Worm (Caenorhabditis elegans) whole organism, early embryonic: ENCODE data around the gene col-163.

Experiments
- B0310.2 ChIP-seq: sonication (generic microtip); optimal IDR thresholded peaks from 2 replicates; lab custom pipeline; 2016; ENCODE audit warnings: mild to moderate bottlenecking, missing genetic modification characterization, missing compliant biosample characterization
- F13C5.2 ChIP-seq: sonication (generic microtip); optimal IDR thresholded peaks from 2 replicates; lab custom pipeline; 2017; ENCODE audit warnings: mild to moderate bottlenecking, missing genetic modification characterization, inconsistent platforms, missing compliant biosample characterization
- aly-1 ChIP-seq: sonication (generic microtip); optimal IDR thresholded peaks from 2 replicates; lab custom pipeline; 2016; ENCODE audit warnings: missing genetic modification characterization, missing compliant biosample characterization
- ama-1 ChIP-seq: fragments of 150-350 bp; optimal IDR thresholded peaks from 2 replicates; lab custom pipeline; 2014
- ceh-13 ChIP-seq: fragments of 200-800 bp; sonication (Bioruptor generic); optimal IDR thresholded peaks from 2 replicates; lab custom pipeline; 2018; ENCODE audit warnings: mild to moderate bottlenecking, missing genetic modification characterization, missing compliant biosample characterization
- ceh-36 ChIP-seq: sonication (generic microtip); optimal IDR thresholded peaks from 2 replicates; lab custom pipeline; 2016; ENCODE audit warnings: missing genetic modification characterization, inconsistent platforms, missing compliant biosample characterization
- ets-7 ChIP-seq: sonication (generic microtip); optimal IDR thresholded peaks from 2 replicates; lab custom pipeline; 2016; ENCODE audit warnings: missing genotype, missing genetic modification characterization, missing compliant biosample characterization
- flt-1 ChIP-seq: fragments of 200-800 bp; sonication (Bioruptor generic); IDR thresholded peaks from 2 replicates; pipeline ENCODE4 v1.3.6; 2022; ENCODE audit warnings: missing genetic modification characterization, missing compliant biosample characterization
- hmbx-1 ChIP-seq: sonication (generic microtip); optimal IDR thresholded peaks from 2 replicates; lab custom pipeline; 2016; ENCODE audit warnings: mild to moderate bottlenecking, missing genetic modification characterization, missing compliant biosample characterization
- hmg-4 ChIP-seq: fragments of 200-800 bp; sonication (Bioruptor generic); optimal IDR thresholded peaks from 2 replicates; lab custom pipeline; 2018; ENCODE audit warnings: mild to moderate bottlenecking, missing genetic modification characterization, missing compliant biosample characterization
- hnd-1 ChIP-seq: sonication (generic microtip); optimal IDR thresholded peaks from 2 replicates; lab custom pipeline; 2016; ENCODE audit warnings: missing genetic modification characterization, missing compliant biosample characterization
- pes-1 ChIP-seq: fragments of 200-800 bp; sonication (Bioruptor generic); IDR thresholded peaks from 2 replicates; pipeline ENCODE4 v1.3.6; 2022; ENCODE audit warnings: missing genetic modification reagents, missing genetic modification characterization, missing compliant biosample characterization
- scrt-1 ChIP-seq: fragments of 200-800 bp; sonication (Bioruptor generic); IDR thresholded peaks from 2 replicates; pipeline ENCODE4 v1.3.6; 2022; ENCODE audit warnings: missing genetic modification characterization, missing compliant biosample characterization
- sea-1 ChIP-seq: fragments of 200-800 bp; sonication (Bioruptor generic); conservative IDR thresholded peaks from 2 replicates; pipeline ENCODE4 v1.3.6; 2022; ENCODE audit warnings: missing genetic modification characterization, missing compliant biosample characterization
- tbx-11 ChIP-seq: fragments of 200-800 bp; sonication (Bioruptor generic); IDR thresholded peaks from 2 replicates; pipeline ENCODE4 v1.3.6; 2022; ENCODE audit warnings: missing genetic modification characterization, missing compliant biosample characterization
- tbx-37 ChIP-seq: fragments of 200-800 bp; sonication (Bioruptor generic); conservative IDR thresholded peaks from 2 replicates; pipeline ENCODE4 v1.3.6; 2022; ENCODE audit warnings: missing genetic modification reagents, missing genetic modification characterization, missing compliant biosample characterization
- tra-4 ChIP-seq: sonication (generic microtip); optimal IDR thresholded peaks from 2 replicates; lab custom pipeline; 2017; ENCODE audit warnings: missing genetic modification characterization, missing compliant biosample characterization

col-163 gene

DNA sequence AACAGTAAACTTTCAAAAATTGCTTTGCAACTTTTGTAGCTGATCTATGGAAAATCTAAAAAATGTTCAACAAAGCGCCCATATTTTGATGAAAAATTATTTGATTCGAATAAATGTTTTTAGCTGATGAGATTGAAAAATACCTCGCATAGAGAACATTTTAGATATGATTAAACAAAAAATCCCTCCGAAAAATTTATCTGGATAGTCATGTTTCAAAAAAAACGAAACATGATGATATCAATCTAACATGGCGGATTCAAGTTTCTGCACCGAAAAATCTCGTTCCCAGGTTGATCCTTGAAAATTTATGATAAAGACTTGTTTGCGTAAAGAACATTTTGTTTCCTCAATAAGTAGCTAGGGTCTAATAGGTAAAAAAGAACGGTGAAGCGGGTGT, 8.8 kb downstream of the col-163 start, which contains the start of gene ttr-12:
Gene ttr-12, minus strand, starts transcription at position 101 of the 400 bp plus-strand sequence.
- TF ChIP-seq tra-4 (tag; lab: Kevin White, UChicago) (no peak), ama-1 (lab: Kevin White, UChicago) (no peak), B0310.2 (no peak), sea-1 (GFP tag; lab: Robert Waterston, UW) (no peak), F13C5.2 (no peak), tbx-37 (GFP tag; lab: Robert Waterston, UW) (no peak), ceh-36 (tag; lab: Kevin White, UChicago) (no peak), hnd-1 (tag; lab: Kevin White, UChicago) (no peak)

DNA sequence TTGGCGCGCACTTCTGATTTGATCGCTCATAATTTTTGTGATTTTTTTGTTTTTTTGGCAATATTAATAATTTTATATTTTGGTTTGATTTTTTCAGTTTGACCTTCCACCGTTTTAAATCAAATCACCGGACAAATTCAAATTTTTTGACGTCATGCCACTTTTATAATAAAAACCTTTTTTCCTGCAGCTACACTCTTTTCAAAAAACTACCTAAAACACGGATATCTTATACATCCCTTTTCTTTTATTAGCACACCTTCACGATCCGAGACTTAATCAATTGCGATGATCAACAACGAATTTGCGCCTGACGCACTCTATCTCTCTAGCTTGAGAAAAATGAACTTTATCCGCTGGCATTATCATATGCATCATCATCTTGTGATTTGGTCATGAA, 9.6 kb downstream of the col-163 start, which contains the start of gene grd-2:
Gene grd-2, plus strand, starts transcription at position 301 of the 400 bp plus-strand sequence.
- TF ChIP-seq ets-7 (no peak), hmbx-1 (tag; lab: Kevin White, UChicago) (no peak), F13C5.2 (no peak), tbx-37 (GFP tag; lab: Robert Waterston, UW) (no peak), tbx-11 (GFP tag; lab: Robert Waterston, UW) (no peak), ama-1 (lab: Kevin White, UChicago) (no peak), hnd-1 (tag; lab: Kevin White, UChicago) (no peak), hmg-4 (GFP tag; lab: Kevin White, UChicago) (no peak), B0310.2 (no peak), ceh-36 (tag; lab: Kevin White, UChicago) (no peak), ceh-13 (no peak), sea-1 (GFP tag; lab: Robert Waterston, UW) (no peak), pes-1 (GFP tag; lab: Robert Waterston, UW) (no peak), aly-1 (tag; lab: Kevin White, UChicago) (no peak), tra-4 (tag; lab: Kevin White, UChicago) (no peak), flt-1 (GFP tag; lab: Robert Waterston, UW) (no peak), scrt-1 (GFP tag; lab: Robert Waterston, UW) (no peak)

DNA sequence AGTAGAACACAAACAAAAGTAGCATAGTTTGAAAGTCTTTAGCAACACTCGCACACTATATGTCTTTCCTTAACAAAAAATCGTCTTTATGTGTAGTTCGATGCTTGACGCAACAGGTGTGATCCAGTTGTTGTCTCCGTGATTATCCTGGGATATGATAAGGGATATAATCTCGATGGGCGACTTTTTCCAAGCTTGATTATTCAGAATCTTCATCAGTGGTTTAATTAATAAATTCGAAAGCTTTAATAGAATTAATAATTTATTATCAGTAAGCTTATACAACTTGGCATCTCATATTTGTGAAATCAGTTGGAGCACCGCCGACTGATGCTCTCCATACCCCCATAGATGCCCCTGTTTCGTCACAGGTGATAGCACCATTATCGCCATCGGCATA, 18.7 kb downstream of the col-163 start, which contains the start of gene F46B3.7:
Gene F46B3.7, minus strand, starts transcription at position 101 of the 400 bp plus-strand sequence.
- TF ChIP-seq hmg-4 (GFP tag; lab: Kevin White, UChicago) (no peak), ets-7 (no peak), F13C5.2 (no peak), ama-1 (lab: Kevin White, UChicago) (no peak), ceh-13 (no peak), sea-1 (GFP tag; lab: Robert Waterston, UW) (no peak), tbx-11 (GFP tag; lab: Robert Waterston, UW) (no peak), tbx-37 (GFP tag; lab: Robert Waterston, UW) (no peak), aly-1 (tag; lab: Kevin White, UChicago) (no peak), tra-4 (tag; lab: Kevin White, UChicago) (no peak), hmbx-1 (tag; lab: Kevin White, UChicago) (no peak), pes-1 (GFP tag; lab: Robert Waterston, UW) (no peak), B0310.2 (no peak), hnd-1 (tag; lab: Kevin White, UChicago) (no peak), scrt-1 (GFP tag; lab: Robert Waterston, UW) (no peak), ceh-36 (tag; lab: Kevin White, UChicago) (no peak)

DNA sequence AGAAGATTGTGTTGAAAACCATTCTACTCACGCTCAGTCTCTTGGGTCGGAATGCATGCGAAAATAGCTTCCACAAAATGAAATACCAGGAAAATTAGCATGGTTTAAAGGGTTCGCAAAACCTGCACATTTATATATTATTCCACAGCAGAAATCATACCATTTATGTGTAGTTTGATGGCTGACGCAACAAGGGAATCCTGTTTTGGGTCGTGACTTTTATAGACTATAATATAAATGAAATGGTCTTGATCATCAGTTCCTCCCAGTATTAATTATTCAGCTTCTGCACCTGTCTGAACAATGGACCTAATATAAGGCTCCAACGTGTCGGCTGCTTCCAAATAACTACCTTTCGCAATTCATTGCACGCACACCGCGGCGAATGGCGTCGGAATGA, 23.2 kb downstream of the col-163 start, which contains the start of gene F46B3.8:
Gene F46B3.8, minus strand, starts transcription at position 101 of the 400 bp plus-strand sequence.
- no peak for TF ChIP-seq aly-1 (tag; lab: Kevin White, UChicago)
- no peak for TF ChIP-seq ets-7
- no peak for TF ChIP-seq hmbx-1 (tag; lab: Kevin White, UChicago)
- no peak for TF ChIP-seq B0310.2

DNA sequence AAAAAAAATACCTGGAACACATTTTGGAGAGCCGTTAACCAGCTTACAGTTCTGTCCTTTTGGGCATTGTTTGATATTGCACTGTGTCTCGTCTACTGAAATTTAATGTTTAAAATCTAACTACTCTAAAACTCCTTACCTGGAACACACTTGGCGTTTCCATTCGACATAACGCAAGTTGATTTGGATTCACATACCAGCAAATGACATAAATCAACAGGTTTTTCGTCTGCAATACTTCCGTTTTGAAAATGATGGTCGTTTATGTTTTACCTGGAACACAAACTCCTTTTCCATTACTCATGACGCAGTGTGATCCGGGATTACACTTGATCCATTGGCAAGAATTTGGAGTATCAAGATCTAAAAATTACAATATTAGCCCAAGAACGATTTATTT, 25.4 kb downstream of the col-163 start:
- TF ChIP-seq B0310.2, result no peak
- no peak for TF ChIP-seq flt-1 (GFP tag; lab: Robert Waterston, UW)
- TF ChIP-seq hnd-1 (tag; lab: Kevin White, UChicago), result no peak
- no peak for TF ChIP-seq ama-1 (lab: Kevin White, UChicago)
- no peak for TF ChIP-seq F13C5.2
- TF ChIP-seq scrt-1 (GFP tag; lab: Robert Waterston, UW), result no peak
- TF ChIP-seq hmg-4 (GFP tag; lab: Kevin White, UChicago), result no peak

DNA sequence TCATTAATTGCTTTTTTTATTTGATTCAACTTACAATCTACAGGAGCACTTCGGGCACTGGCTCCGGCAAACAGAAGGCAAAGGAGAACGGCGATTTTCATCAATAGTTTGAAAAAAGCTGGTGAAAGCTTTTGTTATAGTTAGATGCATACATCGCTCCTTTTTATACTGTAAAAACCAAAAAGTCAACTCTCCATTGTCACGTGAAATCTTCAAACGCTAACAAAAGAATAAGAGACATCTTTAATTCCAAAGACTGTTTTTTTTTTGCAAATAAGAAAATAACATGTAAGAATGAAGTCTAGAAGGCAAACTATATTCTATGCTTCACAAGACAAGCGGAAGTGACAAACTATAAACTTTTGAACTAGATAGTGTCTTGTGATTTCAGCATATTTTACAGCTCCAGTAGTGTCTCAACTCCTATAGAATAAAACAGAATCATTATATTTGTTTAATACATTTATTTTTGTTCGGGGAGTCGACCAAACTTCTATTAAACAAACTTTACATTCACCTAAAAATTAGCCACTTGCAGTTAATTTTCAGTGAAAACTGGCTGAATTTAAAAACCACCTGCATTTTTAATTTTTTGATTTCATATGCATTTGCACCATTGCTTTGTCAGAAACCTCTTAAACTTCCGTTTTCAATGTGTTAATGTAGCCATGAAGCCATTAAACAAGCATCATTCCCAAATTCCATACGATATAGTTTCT, 26.3 kb downstream of the col-163 start, which contains the start of the genes F46B3.9 and srz-18:
Gene F46B3.9, minus strand, starts transcription at position 101 of the 719 bp plus-strand sequence.
Gene srz-18, plus strand, starts transcription at position 669 of the 719 bp plus-strand sequence.
- no peak for TF ChIP-seq tra-4 (tag; lab: Kevin White, UChicago)
- TF ChIP-seq scrt-1 (GFP tag; lab: Robert Waterston, UW), result no peak
- no peak for TF ChIP-seq tbx-11 (GFP tag; lab: Robert Waterston, UW)

DNA sequence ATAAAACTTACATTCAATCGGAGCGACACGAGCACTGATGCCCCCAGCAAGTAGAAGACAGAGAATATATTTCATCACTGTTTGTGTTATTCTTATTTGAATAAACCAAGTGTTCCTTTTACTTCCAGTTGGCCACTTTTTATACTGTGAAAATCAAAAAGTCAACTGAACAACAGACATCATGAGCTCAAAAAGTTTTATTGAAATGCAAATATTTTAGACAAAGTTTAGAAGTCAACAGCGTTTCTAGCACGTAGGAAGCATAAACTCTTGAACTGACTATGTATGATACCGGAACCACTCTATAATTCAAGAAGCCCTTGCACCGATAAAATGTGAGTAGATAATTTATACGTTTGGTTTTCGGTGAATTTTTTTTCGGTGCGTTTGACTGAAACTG, 31.4 kb downstream of the col-163 start, which contains the start of gene F46B3.14:
Gene F46B3.14, minus strand, starts transcription at position 101 of the 400 bp plus-strand sequence.
- no peak for TF ChIP-seq scrt-1 (GFP tag; lab: Robert Waterston, UW)

DNA sequence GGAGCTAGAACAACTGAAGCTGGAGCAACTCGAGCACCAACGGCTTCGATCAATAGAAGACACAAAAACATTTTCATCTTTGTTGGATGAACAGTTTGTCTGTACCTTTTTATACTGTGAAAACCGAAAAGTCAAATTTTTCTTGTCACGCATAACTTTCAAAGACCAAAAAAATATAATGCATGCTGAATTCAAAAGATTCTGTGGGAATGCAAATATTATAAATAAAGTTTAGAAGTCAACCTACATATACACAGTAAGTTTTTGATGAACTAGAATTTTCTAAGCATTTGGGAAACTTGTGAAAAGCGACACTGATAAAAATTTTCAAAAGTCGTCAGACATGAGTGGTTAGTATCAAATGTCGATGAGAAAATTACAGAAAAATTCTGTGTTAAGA, 33.7 kb downstream of the col-163 start, which contains the start of gene F46B3.15:
Gene F46B3.15, minus strand, starts transcription at position 101 of the 400 bp plus-strand sequence.
- TF ChIP-seq ceh-36 (tag; lab: Kevin White, UChicago) (no peak), aly-1 (tag; lab: Kevin White, UChicago) (no peak), pes-1 (GFP tag; lab: Robert Waterston, UW) (no peak)
